Worm (Caenorhabditis elegans) whole organism, late embryonic: ENCODE data around the gene mrpl-10.

Experiments
- F13H6.1 ChIP-seq: sonication (generic microtip); optimal IDR thresholded peaks from 2 replicates; lab custom pipeline; 2016; ENCODE audit warnings: missing genetic modification characterization, missing compliant biosample characterization
- T23F11.4 ChIP-seq: fragments of 200-800 bp; sonication (Bioruptor generic); optimal IDR thresholded peaks from 2 replicates; lab custom pipeline; 2018; ENCODE audit warnings: mild to moderate bottlenecking, missing genetic modification characterization, missing compliant biosample characterization
- Y22D7AL.16 ChIP-seq: sonication (generic microtip); optimal IDR thresholded peaks from 2 replicates; lab custom pipeline; 2016; ENCODE audit warnings: missing genetic modification characterization, missing compliant biosample characterization
- ama-1 ChIP-seq: fragments of 150-350 bp; optimal IDR thresholded peaks from 2 replicates; lab custom pipeline; 2014
- ceh-18 ChIP-seq: sonication (generic microtip); optimal IDR thresholded peaks from 2 replicates; lab custom pipeline; 2016; ENCODE audit warnings: missing genetic modification characterization, missing compliant biosample characterization
- elt-4 ChIP-seq: sonication (generic microtip); optimal IDR thresholded peaks from 2 replicates; lab custom pipeline; 2016; ENCODE audit warnings: missing genetic modification characterization, missing compliant biosample characterization
- ets-4 ChIP-seq: sonication (generic microtip); optimal IDR thresholded peaks from 2 replicates; lab custom pipeline; 2016; ENCODE audit warnings: missing genetic modification characterization, missing compliant biosample characterization
- eyg-1 ChIP-seq: sonication (generic microtip); optimal IDR thresholded peaks from 2 replicates; lab custom pipeline; 2016; ENCODE audit warnings: missing genotype, missing genetic modification characterization, missing compliant biosample characterization
- fkh-10 ChIP-seq: fragments of 150-350 bp; optimal IDR thresholded peaks from 2 replicates; lab custom pipeline; 2014; ENCODE audit warnings: missing biosample characterization, missing genetic modification reagents, missing genetic modification characterization
- hlh-15 ChIP-seq: sonication (generic microtip); optimal IDR thresholded peaks from 2 replicates; lab custom pipeline; 2016; ENCODE audit warnings: missing genetic modification characterization, missing compliant biosample characterization
- odd-2 ChIP-seq: sonication (generic microtip); optimal IDR thresholded peaks from 2 replicates; lab custom pipeline; 2017; ENCODE audit warnings: antibody characterized with exemption, mild to moderate bottlenecking, missing genetic modification characterization, missing compliant biosample characterization
- pqm-1 ChIP-seq: sonication (generic microtip); optimal IDR thresholded peaks from 2 replicates; lab custom pipeline; 2016; ENCODE audit warnings: missing genetic modification characterization, missing compliant biosample characterization
- rnt-1 ChIP-seq: sonication (generic microtip); optimal IDR thresholded peaks from 2 replicates; lab custom pipeline; 2016; ENCODE audit warnings: missing genetic modification characterization, missing compliant biosample characterization
- sdc-2 ChIP-seq: sonication (generic microtip); optimal IDR thresholded peaks from 2 replicates; lab custom pipeline; 2016; ENCODE audit warnings: missing genotype, missing genetic modification characterization, missing compliant biosample characterization
- sox-2 ChIP-seq: fragments of 200-800 bp; sonication (Bioruptor generic); IDR thresholded peaks from 2 replicates; pipeline ENCODE4 v1.3.6; 2022; ENCODE audit warnings: missing genetic modification reagents, missing genetic modification characterization, missing compliant biosample characterization
- tbx-7 ChIP-seq: sonication (generic microtip); optimal IDR thresholded peaks from 2 replicates; lab custom pipeline; 2016; ENCODE audit warnings: missing genotype, missing genetic modification characterization, missing compliant biosample characterization
- zip-5 ChIP-seq: sonication (generic microtip); optimal IDR thresholded peaks from 2 replicates; lab custom pipeline; 2016; ENCODE audit warnings: missing genetic modification characterization, missing compliant biosample characterization

mrpl-10 gene

DNA sequence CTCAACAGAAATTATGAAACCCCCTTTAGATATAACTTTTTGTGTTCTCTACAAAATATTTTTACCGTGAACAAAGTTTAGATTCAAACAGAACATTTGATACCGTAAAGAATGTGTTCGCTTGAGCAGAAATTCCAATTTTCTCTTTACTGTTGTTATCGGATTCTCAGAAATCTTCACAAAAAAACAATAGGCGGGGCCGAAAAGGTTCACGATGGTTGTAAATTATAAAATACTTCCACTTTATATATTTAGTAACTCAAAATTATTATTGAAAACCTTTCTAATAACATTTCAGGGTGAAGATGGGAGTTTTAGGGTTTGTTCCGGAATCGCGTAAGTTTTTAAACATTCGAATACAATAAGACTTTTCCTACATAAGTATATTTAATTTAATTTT lies 40.2 kb downstream of the mrpl-10 start, which contains the start of gene nlp-5:
Gene nlp-5 (plus strand): TSS at position 301 of the 400 bp plus-strand sequence.
- no peak for TF ChIP-seq ceh-18 (tag; lab: Kevin White, UChicago)
- no peak for TF ChIP-seq sdc-2
- no peak for TF ChIP-seq F13H6.1
- TF ChIP-seq hlh-15, result no peak
- no peak for TF ChIP-seq Y22D7AL.16 (tag; lab: Kevin White, UChicago)
- no peak for TF ChIP-seq rnt-1
- no peak for TF ChIP-seq elt-4 (tag; lab: Kevin White, UChicago)
- TF ChIP-seq pqm-1 (tag; lab: Kevin White, UChicago), result no peak
- no peak for TF ChIP-seq odd-2 (tag; lab: Kevin White, UChicago)
- TF ChIP-seq tbx-7 (tag; lab: Kevin White, UChicago), result no peak
- TF ChIP-seq ets-4 (tag; lab: Kevin White, UChicago), result no peak
- no peak for TF ChIP-seq eyg-1
- TF ChIP-seq ama-1, result no peak
- no peak for TF ChIP-seq T23F11.4 (GFP tag; lab: Kevin White, UChicago)
- TF ChIP-seq zip-5 (tag; lab: Kevin White, UChicago), result no peak

DNA sequence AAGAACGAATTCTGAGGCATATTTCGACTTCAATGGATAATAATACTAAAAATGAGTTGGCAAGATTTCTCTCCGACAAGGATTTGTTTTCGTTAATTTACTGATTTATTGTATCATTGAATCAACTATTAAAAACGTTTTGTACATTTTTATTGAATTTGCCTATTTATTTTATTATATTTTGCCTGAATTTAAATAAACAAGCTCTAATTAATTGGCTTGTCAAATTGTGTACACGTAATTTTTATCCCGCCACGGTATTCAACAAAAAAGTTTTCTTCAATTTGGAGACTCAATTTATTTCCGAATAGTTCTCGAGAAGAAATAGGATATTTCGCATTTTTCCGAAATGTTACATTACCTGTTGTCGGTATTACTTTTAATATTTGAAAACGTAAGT lies 45.8 kb downstream of the mrpl-10 start, which contains the start of gene M110.7:
Gene M110.7 (plus strand): TSS at position 301 of the 400 bp plus-strand sequence.
- no peak for TF ChIP-seq fkh-10 (GFP tag; lab: Kevin White, UChicago)
- TF ChIP-seq, all 69 proteins: peak for 0

DNA sequence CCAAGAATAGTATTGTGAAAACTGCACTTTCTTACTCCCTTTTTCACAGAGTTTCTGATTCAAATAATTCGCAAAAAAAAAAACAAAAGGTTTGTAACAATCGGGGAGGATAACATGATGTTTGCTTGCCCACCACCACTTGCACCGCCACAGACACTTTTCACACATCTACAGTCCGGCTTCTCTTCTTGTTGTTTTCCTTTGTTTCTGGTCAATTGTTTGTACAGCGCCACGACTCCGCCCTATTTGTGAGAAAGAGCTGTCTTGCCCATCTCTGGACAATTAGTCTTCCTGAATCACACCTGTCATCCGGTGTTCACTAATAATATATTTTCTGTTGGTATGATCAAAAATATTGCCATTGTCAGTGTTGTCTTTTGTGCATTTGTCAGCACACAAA lies 47.3 kb downstream of the mrpl-10 start, which contains the start of gene M110.9:
Gene M110.9 (plus strand): TSS at position 301 of the 400 bp plus-strand sequence.
- TF ChIP-seq sox-2 (GFP tag; lab: Robert Waterston, UW) (no peak), sdc-2 (no peak)
- TF ChIP-seq, all 69 proteins: peak for 0
